Fruit fly (Drosophila melanogaster): ENCODE measurements around the gene Dyrk2.

Dyrk2 gene

DNA sequence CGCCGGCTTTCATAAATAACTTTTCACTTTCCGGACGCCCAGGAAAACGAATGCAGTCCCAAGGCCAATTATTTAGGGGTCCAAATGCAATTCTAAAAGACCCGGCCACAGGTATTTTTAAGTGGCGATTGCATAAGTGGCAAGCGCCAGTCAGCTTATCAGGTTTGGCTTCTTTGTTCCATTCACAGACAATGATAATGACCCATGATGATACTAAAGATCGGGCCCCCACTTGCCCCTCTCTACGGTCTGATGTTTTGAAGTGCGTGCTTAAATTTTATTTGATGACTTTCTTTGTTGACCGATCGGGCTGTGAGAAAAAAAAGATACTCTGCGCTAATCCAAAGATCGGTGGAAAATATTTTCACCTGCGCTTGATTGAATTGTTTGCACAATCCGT, 52.1 kb downstream of the Dyrk2 start:
- TF ChIP-seq gl (tag; optimal IDR thresholded peaks at IDR 0.05) (no peak), rn (GFP tag; IDR thresholded peaks at IDR 0.05) (no peak), CG9948 (tag; optimal IDR thresholded peaks at IDR 0.05) (no peak), CG15710 (tag; optimal IDR thresholded peaks at IDR 0.05) (no peak), fd96Ca (GFP tag; IDR thresholded peaks at IDR 0.05) (no peak), CG8159 (tag; optimal IDR thresholded peaks at IDR 0.05) (no peak), Ets98B (GFP tag; IDR thresholded peaks at IDR 0.05) (no peak), CG4496 (GFP tag; IDR thresholded peaks at IDR 0.05) (no peak)

DNA sequence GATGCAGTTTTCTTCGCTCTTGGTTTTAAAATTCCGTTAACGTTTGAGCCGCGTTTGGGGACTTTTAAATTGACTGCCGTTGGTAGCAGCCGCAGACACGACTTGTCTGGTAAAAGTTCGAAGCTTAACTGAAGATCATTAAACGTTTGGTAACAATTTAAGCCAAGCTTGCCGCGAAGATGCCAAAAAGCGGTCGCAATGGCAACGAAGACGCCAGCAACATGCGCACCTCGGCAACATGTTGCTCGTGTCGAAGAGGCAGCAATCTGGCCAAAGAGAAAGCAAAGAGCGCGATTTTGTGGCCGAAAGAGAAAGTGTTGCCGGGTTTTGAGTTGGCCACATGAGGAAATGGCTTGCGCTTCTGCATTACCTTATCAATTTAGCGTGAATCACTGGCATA, 53.4 kb downstream of the Dyrk2 start, which contains the start of gene CG43333:
Gene CG43333, minus strand, starts transcription at position 134 of the 400 bp plus-strand sequence.
- TF ChIP-seq Snoo (tag; optimal IDR thresholded peaks at IDR 0.05) (no peak), CG15710 (tag; optimal IDR thresholded peaks at IDR 0.05) (no peak), fd96Ca (GFP tag; IDR thresholded peaks at IDR 0.05) (no peak), Pif1A (GFP tag; optimal IDR thresholded peaks at IDR 0.05) (no peak), CG10348 (GFP tag; IDR thresholded peaks at IDR 0.05) (no peak), CG12605 (GFP tag; IDR thresholded peaks at IDR 0.05) (no peak), CG17806 (tag; optimal IDR thresholded peaks at IDR 0.05) (no peak), CG13204 (GFP tag; optimal IDR thresholded peaks at IDR 0.05) (no peak), gl (tag; optimal IDR thresholded peaks at IDR 0.05) (no peak), CG32121 (GFP tag; IDR thresholded peaks at IDR 0.05) (no peak), EcR (GFP tag; optimal IDR thresholded peaks at IDR 0.05) (no peak), Pif1B (GFP tag; optimal IDR thresholded peaks at IDR 0.05) (no peak), CG9948 (tag; optimal IDR thresholded peaks at IDR 0.05) (no peak), CG14655 (GFP tag; optimal IDR thresholded peaks at IDR 0.05) (no peak), D1 (tag; optimal IDR thresholded peaks at IDR 0.05) (no peak), CG34367 (tag; optimal IDR thresholded peaks at IDR 0.05) (no peak), rn (GFP tag; IDR thresholded peaks at IDR 0.05) (no peak)

dm6 chr2L:14179409-14179808, 54.5 kb downstream of the Dyrk2 start:
- TF ChIP-seq CG15710 (tag; optimal IDR thresholded peaks at IDR 0.05) = no peak
- TF ChIP-seq CG17806 (tag; optimal IDR thresholded peaks at IDR 0.05) = no peak
- TF ChIP-seq Snoo (tag; optimal IDR thresholded peaks at IDR 0.05) = no peak
- no peak for TF ChIP-seq rn (GFP tag; IDR thresholded peaks at IDR 0.05)
- no peak for TF ChIP-seq CG34367 (tag; optimal IDR thresholded peaks at IDR 0.05)
- TF ChIP-seq CG10348 (GFP tag; IDR thresholded peaks at IDR 0.05) = no peak
- no peak for TF ChIP-seq CG14655 (GFP tag; optimal IDR thresholded peaks at IDR 0.05)
- TF ChIP-seq CG4496 (GFP tag; IDR thresholded peaks at IDR 0.05) = no peak
- TF ChIP-seq CG12605 (GFP tag; IDR thresholded peaks at IDR 0.05) = no peak
- no peak for TF ChIP-seq CG8301 (tag; optimal IDR thresholded peaks at IDR 0.05)
- TF ChIP-seq CG9948 (tag; optimal IDR thresholded peaks at IDR 0.05) = no peak
- no peak for TF ChIP-seq Pif1A (GFP tag; optimal IDR thresholded peaks at IDR 0.05)
- TF ChIP-seq Ets98B (GFP tag; IDR thresholded peaks at IDR 0.05) = no peak
- TF ChIP-seq fd96Ca (GFP tag; IDR thresholded peaks at IDR 0.05) = no peak
- TF ChIP-seq Pif1B (GFP tag; optimal IDR thresholded peaks at IDR 0.05) = no peak
- no peak for TF ChIP-seq CG32121 (GFP tag; IDR thresholded peaks at IDR 0.05)
- TF ChIP-seq gl (tag; optimal IDR thresholded peaks at IDR 0.05) = no peak

DNA sequence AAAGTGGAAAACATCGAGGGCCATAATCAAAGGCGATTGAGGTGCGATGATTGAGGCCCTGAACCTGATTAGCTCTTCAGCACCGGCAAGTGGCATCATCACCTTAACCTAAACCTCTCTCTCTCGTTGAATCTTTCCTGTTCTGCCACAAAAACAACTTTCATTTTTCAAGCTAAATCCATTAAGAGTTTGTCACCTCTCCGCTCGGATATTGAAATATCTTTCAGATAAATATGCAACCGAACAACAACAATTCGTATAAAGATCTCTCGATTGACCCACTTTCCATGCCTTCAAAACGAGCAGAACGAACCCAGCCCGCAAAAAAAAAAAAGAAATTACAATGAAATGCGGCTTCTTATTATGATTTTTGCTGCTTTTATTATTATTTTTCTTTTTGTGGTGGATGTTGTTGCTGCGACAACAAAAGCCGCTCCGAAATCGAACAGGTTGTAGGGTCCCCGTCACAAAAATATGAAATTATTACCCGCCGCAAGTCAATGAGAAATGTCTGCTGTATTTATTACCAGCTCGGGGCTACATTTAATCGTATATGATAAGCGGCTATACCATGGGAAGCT, 56.4 kb downstream of the Dyrk2 start:
- no peak for TF ChIP-seq CG17806 (tag; optimal IDR thresholded peaks at IDR 0.05)
- peak; percentile 16 for TF ChIP-seq EcR (GFP tag; optimal IDR thresholded peaks at IDR 0.05)
- TF ChIP-seq Snoo (tag; optimal IDR thresholded peaks at IDR 0.05) = peak; percentile 6

dm6 chr2L:14169653-14170052, 64.3 kb downstream of the Dyrk2 start:
- TF ChIP-seq CG32121 (GFP tag; IDR thresholded peaks at IDR 0.05) (no peak), CG12605 (GFP tag; IDR thresholded peaks at IDR 0.05) (no peak), Pif1A (GFP tag; optimal IDR thresholded peaks at IDR 0.05) (no peak), CG8159 (tag; optimal IDR thresholded peaks at IDR 0.05) (no peak), CG17806 (tag; optimal IDR thresholded peaks at IDR 0.05) (no peak), gl (tag; optimal IDR thresholded peaks at IDR 0.05) (no peak), CG34367 (tag; optimal IDR thresholded peaks at IDR 0.05) (no peak), rn (GFP tag; IDR thresholded peaks at IDR 0.05) (no peak), EcR (GFP tag; optimal IDR thresholded peaks at IDR 0.05) (no peak), Ets98B (GFP tag; IDR thresholded peaks at IDR 0.05) (no peak), CG9948 (tag; optimal IDR thresholded peaks at IDR 0.05) (no peak), Pif1B (GFP tag; optimal IDR thresholded peaks at IDR 0.05) (no peak)

DNA sequence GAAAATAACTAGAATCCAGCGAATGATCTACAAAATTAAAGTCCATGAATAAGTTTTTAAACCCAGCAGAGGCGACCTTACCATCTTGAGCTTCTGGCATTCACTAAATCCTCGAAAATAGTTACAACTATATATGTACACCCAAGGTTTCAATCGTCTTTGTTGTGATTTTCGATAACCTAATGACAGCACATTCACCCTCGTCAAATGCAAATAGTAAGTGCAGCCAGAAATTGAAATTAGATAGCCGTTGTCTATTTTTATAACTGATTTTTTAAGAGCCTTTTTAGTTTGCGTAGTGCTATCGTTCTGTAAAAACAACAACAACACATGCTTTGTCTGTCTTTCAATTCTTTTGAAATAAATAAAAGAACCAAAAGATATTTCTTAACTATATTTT, 70.8 kb downstream of the Dyrk2 start, which contains the start of gene CG43332:
Gene CG43332, minus strand, starts transcription at position 101 of the 400 bp plus-strand sequence.
- TF ChIP-seq rn (GFP tag; IDR thresholded peaks at IDR 0.05) = no peak
- TF ChIP-seq CG17806 (tag; optimal IDR thresholded peaks at IDR 0.05) = no peak
- no peak for TF ChIP-seq CG4496 (GFP tag; IDR thresholded peaks at IDR 0.05)

DNA sequence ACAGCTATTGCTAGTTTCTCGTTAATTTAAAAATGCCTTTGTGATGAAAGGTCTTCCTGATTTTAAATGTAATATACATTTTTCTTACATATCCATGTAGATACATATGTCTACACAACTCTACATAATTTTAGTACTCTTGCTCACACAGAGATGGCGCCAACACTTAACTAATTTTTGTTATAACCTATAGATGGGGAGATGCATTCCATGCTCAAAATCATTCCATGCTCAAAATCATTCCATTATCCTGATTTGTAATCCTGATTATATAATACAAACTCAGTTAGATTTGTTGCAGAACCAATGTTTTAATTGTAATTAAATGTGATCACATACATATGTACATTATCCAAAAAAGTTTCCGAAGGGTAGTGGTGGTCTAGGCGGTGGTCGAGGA, 73.0 kb downstream of the Dyrk2 start:
- TF ChIP-seq D1 (tag; optimal IDR thresholded peaks at IDR 0.05) = peak; percentile 73
- no peak for TF ChIP-seq CG17806 (tag; optimal IDR thresholded peaks at IDR 0.05)

All from whole organism, pupa.